Fruit fly (Drosophila melanogaster) whole organism, embryonic: ENCODE measurements around the gene SNRPG.

Experiments used
- Aef1 ChIP-seq: fragments of 200-800 bp; sonication (Bioruptor generic); IDR thresholded peaks from 3 replicates; pipeline ENCODE4 v1.3.6; 2022; ENCODE audit warnings: missing biosample characterization, missing genetic modification characterization
- Bdp1 ChIP-seq: fragments of 200-800 bp; sonication (Bioruptor generic); optimal IDR thresholded peaks from 3 replicates; lab custom pipeline; 2016; ENCODE audit warnings: missing biosample characterization, missing genetic modification characterization
- CG10147 ChIP-seq: fragments of 200-800 bp; sonication (Bioruptor generic); optimal IDR thresholded peaks from 2 replicates; lab custom pipeline; 2019; ENCODE audit warnings: missing biosample characterization, mild to moderate bottlenecking, missing genetic modification characterization, moderate library complexity
- CG10267 ChIP-seq: fragments of 200-800 bp; sonication (Bioruptor generic); optimal IDR thresholded peaks from 2 replicates; lab custom pipeline; 2018; ENCODE audit warnings: missing biosample characterization, mild to moderate bottlenecking, missing genetic modification characterization, moderate library complexity
- CG12659 ChIP-seq: fragments of 200-800 bp; sonication (Bioruptor generic); optimal IDR thresholded peaks from 3 replicates; lab custom pipeline; 2017; ENCODE audit warnings: mild to moderate bottlenecking, missing biosample characterization, missing genetic modification reagents, missing genetic modification characterization
- CG13424 ChIP-seq: fragments of 200-800 bp; sonication (Bioruptor generic); optimal IDR thresholded peaks from 2 replicates; lab custom pipeline; 2019; ENCODE audit warnings: missing biosample characterization, mild to moderate bottlenecking, missing genetic modification characterization, moderate library complexity
- CG15514 ChIP-seq: fragments of 200-800 bp; sonication (Bioruptor generic); optimal IDR thresholded peaks from 3 replicates; lab custom pipeline; 2017; ENCODE audit warnings: missing biosample characterization, missing genetic modification characterization, mild to moderate bottlenecking, moderate library complexity, missing genetic modification reagents
- CG15601 ChIP-seq: fragments of 200-800 bp; sonication (Bioruptor generic); optimal IDR thresholded peaks from 3 replicates; lab custom pipeline; 2019; ENCODE audit warnings: missing biosample characterization, mild to moderate bottlenecking, missing genetic modification characterization, moderate library complexity
- CG17361 ChIP-seq: fragments of 200-800 bp; sonication (Bioruptor generic); IDR thresholded peaks from 3 replicates; pipeline ENCODE4 v1.3.6; 2022; ENCODE audit warnings: missing biosample characterization, missing genetic modification characterization
- CG17829 ChIP-seq: fragments of 200-800 bp; optimal IDR thresholded peaks from 2 replicates; lab custom pipeline; 2019; ENCODE audit warnings: missing biosample characterization, mild to moderate bottlenecking, missing genetic modification characterization, moderate library complexity
- CG18619 ChIP-seq: fragments of 200-800 bp; sonication (Bioruptor generic); optimal IDR thresholded peaks from 3 replicates; lab custom pipeline; 2017; ENCODE audit warnings: missing biosample characterization, mild to moderate bottlenecking, missing genetic modification characterization
- CG2120 ChIP-seq: fragments of 200-800 bp; sonication (Bioruptor generic); optimal IDR thresholded peaks from 3 replicates; lab custom pipeline; 2016; ENCODE audit warnings: missing biosample characterization, missing genetic modification characterization
- CG2712 ChIP-seq: fragments of 200-800 bp; optimal IDR thresholded peaks from 3 replicates; lab custom pipeline; 2019; ENCODE audit warnings: missing biosample characterization, mild to moderate bottlenecking, missing genetic modification characterization, moderate library complexity
- CG31441 ChIP-seq: fragments of 200-800 bp; sonication (Bioruptor generic); IDR thresholded peaks from 2 replicates; pipeline ENCODE4 v1.3.6; 2022; ENCODE audit warnings: missing biosample characterization, missing genetic modification characterization
- CG32772 ChIP-seq: fragments of 200-800 bp; sonication (Bioruptor generic); IDR thresholded peaks from 2 replicates; pipeline ENCODE4 v1.3.6; 2022; ENCODE audit warnings: missing biosample characterization, missing genetic modification characterization
- CG3281 ChIP-seq: fragments of 200-800 bp; sonication (Bioruptor generic); optimal IDR thresholded peaks from 3 replicates; lab custom pipeline; 2017; ENCODE audit warnings: missing biosample characterization, mild to moderate bottlenecking, missing genetic modification characterization
- CG3847 ChIP-seq: fragments of 200-800 bp; sonication (Bioruptor generic); IDR thresholded peaks from 2 replicates; pipeline ENCODE4 v1.3.6; 2022; ENCODE audit warnings: missing biosample characterization, missing genetic modification characterization
- CG4360 ChIP-seq: fragments of 200-800 bp; sonication (Bioruptor generic); IDR thresholded peaks from 2 replicates; pipeline ENCODE4 v1.3.6; 2022; ENCODE audit warnings: missing biosample characterization, missing genetic modification characterization
- CG4404 ChIP-seq: fragments of 200-800 bp; sonication (Bioruptor generic); IDR thresholded peaks from 2 replicates; pipeline ENCODE4 v1.3.6; 2022; ENCODE audit warnings: missing biosample characterization, missing genetic modification characterization
- CG4424 ChIP-seq: fragments of 200-800 bp; sonication (Bioruptor generic); optimal IDR thresholded peaks from 3 replicates; lab custom pipeline; 2016; ENCODE audit warnings: missing biosample characterization, missing genetic modification characterization
- CG7745 ChIP-seq: fragments of 200-800 bp; sonication (Bioruptor generic); optimal IDR thresholded peaks from 2 replicates; lab custom pipeline; 2018; ENCODE audit warnings: missing biosample characterization, mild to moderate bottlenecking, missing genetic modification characterization, moderate library complexity
- CG8290 ChIP-seq, 3 experiments: fragments of 200-800 bp; sonication (Bioruptor generic); optimal IDR thresholded peaks; 2 replicates each; lab custom pipeline; 2016 to 2019; ENCODE audit warnings: missing biosample characterization in 3 of 3, missing genetic modification characterization in 3 of 3, mild to moderate bottlenecking in 2 of 3, moderate library complexity in 1 of 3
- CG9215 ChIP-seq: fragments of 200-800 bp; sonication (Bioruptor generic); IDR thresholded peaks from 2 replicates; pipeline ENCODE4 v1.3.6; 2022; ENCODE audit warnings: missing biosample characterization, missing genetic modification characterization
- CG9932 ChIP-seq: fragments of 200-800 bp; sonication (Bioruptor generic); IDR thresholded peaks from 2 replicates; pipeline ENCODE4 v1.3.6; 2022; ENCODE audit warnings: missing biosample characterization, missing genetic modification characterization
- Camta ChIP-seq: fragments of 200-800 bp; sonication (Bioruptor generic); optimal IDR thresholded peaks from 2 replicates; lab custom pipeline; 2016; ENCODE audit warnings: missing biosample characterization, missing genetic modification characterization
- Max ChIP-seq: fragments of 200-800 bp; sonication (Bioruptor generic); optimal IDR thresholded peaks from 2 replicates; lab custom pipeline; 2016; ENCODE audit warnings: missing biosample characterization, mild to moderate bottlenecking, missing genetic modification characterization
- Meics ChIP-seq: fragments of 200-800 bp; sonication (Bioruptor generic); optimal IDR thresholded peaks from 2 replicates; lab custom pipeline; 2017; ENCODE audit warnings: missing biosample characterization, mild to moderate bottlenecking, missing genetic modification characterization
- Neu2 ChIP-seq: fragments of 200-800 bp; sonication (Bioruptor generic); optimal IDR thresholded peaks from 3 replicates; lab custom pipeline; 2016; ENCODE audit warnings: missing biosample characterization, missing genetic modification characterization, borderline replicate concordance
- Nf-YB ChIP-seq: fragments of 200-800 bp; sonication (Bioruptor generic); optimal IDR thresholded peaks from 3 replicates; lab custom pipeline; 2019; ENCODE audit warnings: missing biosample characterization, mild to moderate bottlenecking, missing genetic modification characterization, moderate library complexity
- Poxn ChIP-seq: fragments of 200-800 bp; sonication (Bioruptor generic); IDR thresholded peaks from 2 replicates; pipeline ENCODE4 v1.3.6; 2022; ENCODE audit warnings: missing biosample characterization, missing genetic modification characterization
- Sry-β ChIP-seq: fragments of 200-800 bp; sonication (Bioruptor generic); optimal IDR thresholded peaks from 2 replicates; lab custom pipeline; 2018; ENCODE audit warnings: missing biosample characterization, mild to moderate bottlenecking, missing genetic modification characterization, moderate library complexity
- ase ChIP-seq: fragments of 200-800 bp; sonication (Bioruptor generic); IDR thresholded peaks from 3 replicates; pipeline ENCODE4 v1.3.6; 2022; ENCODE audit warnings: missing biosample characterization, missing genetic modification characterization
- bbx ChIP-seq: fragments of 200-800 bp; sonication (Bioruptor generic); IDR thresholded peaks from 2 replicates; pipeline ENCODE4 v1.3.6; 2022; ENCODE audit warnings: missing biosample characterization, missing genetic modification characterization; ENCODE audit not compliant: partially characterized antibody
- chinmo ChIP-seq: fragments of 200-800 bp; sonication (Bioruptor generic); IDR thresholded peaks from 4 replicates; pipeline ENCODE4 v1.3.6; 2022; ENCODE audit warnings: missing biosample characterization, missing genetic modification characterization; ENCODE audit not compliant: partially characterized antibody
- dan ChIP-seq: fragments of 200-800 bp; sonication (Bioruptor generic); IDR thresholded peaks from 2 replicates; pipeline ENCODE4 v1.3.6; 2022; ENCODE audit warnings: missing biosample characterization, missing genetic modification characterization
- dpn ChIP-seq, 2 experiments: fragments of 200-800 bp; sonication (Bioruptor generic); optimal IDR thresholded peaks; 3 replicates each; lab custom pipeline; 2016; ENCODE audit warnings: missing biosample characterization in 2 of 2, missing genetic modification characterization in 2 of 2
- gem ChIP-seq: fragments of 200-800 bp; sonication (Bioruptor generic); optimal IDR thresholded peaks from 2 replicates; lab custom pipeline; 2019; ENCODE audit warnings: missing biosample characterization, mild to moderate bottlenecking, missing genetic modification characterization, moderate library complexity
- mirr ChIP-seq: fragments of 200-800 bp; sonication (Bioruptor generic); optimal IDR thresholded peaks from 3 replicates; lab custom pipeline; 2018; ENCODE audit warnings: missing biosample characterization, mild to moderate bottlenecking, missing genetic modification characterization
- pzg ChIP-seq: fragments of 200-800 bp; sonication (Bioruptor generic); optimal IDR thresholded peaks from 3 replicates; lab custom pipeline; 2018; ENCODE audit warnings: missing biosample characterization, mild to moderate bottlenecking, missing genetic modification characterization, moderate library complexity
- salm ChIP-seq: fragments of 200-800 bp; sonication (Bioruptor generic); optimal IDR thresholded peaks from 2 replicates; lab custom pipeline; 2018; ENCODE audit warnings: missing biosample characterization, mild to moderate bottlenecking, missing genetic modification characterization
- schlank ChIP-seq: fragments of 200-800 bp; sonication (Bioruptor generic); optimal IDR thresholded peaks from 2 replicates; lab custom pipeline; 2018; ENCODE audit warnings: missing biosample characterization, mild to moderate bottlenecking, missing genetic modification characterization
- sens ChIP-seq: fragments of 200-800 bp; sonication (Bioruptor generic); peaks from one replicate; lab custom pipeline; 2016; ENCODE audit warnings: missing biosample characterization, missing genetic modification characterization
- trem ChIP-seq: fragments of 200-800 bp; optimal IDR thresholded peaks from 3 replicates; lab custom pipeline; 2019; ENCODE audit warnings: missing biosample characterization, mild to moderate bottlenecking, missing genetic modification characterization, moderate library complexity
- trh ChIP-seq: fragments of 200-800 bp; sonication (Bioruptor generic); optimal IDR thresholded peaks from 2 replicates; lab custom pipeline; 2016; ENCODE audit warnings: missing biosample characterization, missing genetic modification characterization
- tup ChIP-seq: fragments of 200-800 bp; sonication (Bioruptor generic); optimal IDR thresholded peaks from 2 replicates; lab custom pipeline; 2016; ENCODE audit warnings: missing biosample characterization, mild to moderate bottlenecking, missing genetic modification characterization, moderate library complexity
- vvl ChIP-seq: fragments of 200-800 bp; sonication (Bioruptor generic); IDR thresholded peaks from 2 replicates; pipeline ENCODE4 v1.3.6; 2022; ENCODE audit warnings: missing biosample characterization, missing genetic modification characterization
- wek ChIP-seq: fragments of 200-800 bp; sonication (Bioruptor generic); optimal IDR thresholded peaks from 3 replicates; lab custom pipeline; 2018; ENCODE audit warnings: missing biosample characterization, mild to moderate bottlenecking, missing genetic modification characterization, moderate library complexity
- wor ChIP-seq: fragments of 200-800 bp; sonication (Bioruptor generic); IDR thresholded peaks from 2 replicates; pipeline ENCODE4 v1.3.6; 2022; ENCODE audit warnings: missing biosample characterization, missing genetic modification characterization
- zen ChIP-seq: fragments of 200-800 bp; sonication (Bioruptor generic); optimal IDR thresholded peaks from 3 replicates; lab custom pipeline; 2018; ENCODE audit warnings: missing biosample characterization, mild to moderate bottlenecking, missing genetic modification characterization, moderate library complexity

SNRPG gene

dm6 chrX:16598336-16598977 lies 41.8 kb downstream of the SNRPG start (continued):
- TF ChIP-seq dpn (GFP tag; optimal IDR thresholded peaks at IDR 0.05; lab: Kevin White, UChicago) (peak in 1 of 2 experiments; percentile 1), CG17361 (GFP tag; lab: Robert Waterston, UW) (peak; percentile 53; the same call in 1 of the 3 replicates), CG4424 (GFP tag; lab: Kevin White, UChicago) (peak; percentile 22), trh (GFP tag; lab: Kevin White, UChicago) (peak; percentile 6), bbx (GFP tag; lab: Robert Waterston, UW) (peak; percentile 9; the same call in 1 of the 2 replicates), CG13424 (tag; lab: Kevin White, UChicago) (peak; percentile 2), Nf-YB (GFP tag; lab: Kevin White, UChicago) (no peak), sens (GFP tag; lab: Kevin White, UChicago) (peak; percentile 80), CG3847 (no peak), dan (no peak), CG7745 (tag; lab: Kevin White, UChicago) (no peak), tup (GFP tag; lab: Kevin White, UChicago) (no peak), Sry-β (GFP tag; lab: Kevin White, UChicago) (no peak), CG15601 (tag; lab: Kevin White, UChicago) (no peak), CG17829 (tag; lab: Kevin White, UChicago) (peak; percentile 5), Bdp1 (no peak), CG10267 (tag; lab: Kevin White, UChicago) (peak; percentile 5), CG32772 (no peak), CG9932 (peak; percentile 29; the same call in 1 of the 2 replicates), CG10147 (GFP tag; lab: Kevin White, UChicago) (no peak), zen (tag; lab: Kevin White, UChicago) (peak; percentile 11), CG9215 (GFP tag; lab: Robert Waterston, UW) (no peak), gem (no peak), schlank (peak; percentile 5), wek (GFP tag; lab: Kevin White, UChicago) (peak; percentile 46), chinmo (GFP tag; lab: Robert Waterston, UW) (no peak), CG3281 (GFP tag; lab: Kevin White, UChicago) (peak; percentile 20), CG8290 (GFP tag; optimal IDR thresholded peaks at IDR 0.05; lab: Kevin White, UChicago) (no peak), CG8290 (tag; optimal IDR thresholded peaks at IDR 0.05; lab: Kevin White, UChicago) (peak in 1 of 2 experiments; percentile 47), CG2120 (peak; percentile 19), CG15514 (GFP tag; lab: Kevin White, UChicago) (peak; percentile 10), CG2712 (tag; lab: Kevin White, UChicago) (peak; percentile 3), Meics (GFP tag; lab: Kevin White, UChicago) (no peak), CG4360 (GFP tag; lab: Robert Waterston, UW) (peak; percentile 99), vvl (peak; percentile 55), CG31441 (GFP tag; lab: Robert Waterston, UW) (peak; percentile 36; the same call in 1 of the 2 replicates), CG18619 (peak; percentile 6), ase (no peak), salm (tag; lab: Kevin White, UChicago) (no peak), CG4404 (GFP tag; lab: Robert Waterston, UW) (no peak), mirr (peak; percentile 45), Neu2 (no peak), wor (GFP tag; lab: Robert Waterston, UW) (no peak), Max (GFP tag; lab: Kevin White, UChicago) (no peak), CG12659 (GFP tag; lab: Kevin White, UChicago) (peak; percentile 32), pzg (peak; percentile 33), Aef1 (GFP tag; lab: Robert Waterston, UW) (peak; percentile 87), trem (tag; lab: Kevin White, UChicago) (peak; percentile 27), Poxn (GFP tag; lab: Robert Waterston, UW) (no peak), Camta (GFP tag; lab: Kevin White, UChicago) (no peak)
